Worm (Caenorhabditis elegans): ENCODE measurements around the gene ZK512.4.

DNA sequence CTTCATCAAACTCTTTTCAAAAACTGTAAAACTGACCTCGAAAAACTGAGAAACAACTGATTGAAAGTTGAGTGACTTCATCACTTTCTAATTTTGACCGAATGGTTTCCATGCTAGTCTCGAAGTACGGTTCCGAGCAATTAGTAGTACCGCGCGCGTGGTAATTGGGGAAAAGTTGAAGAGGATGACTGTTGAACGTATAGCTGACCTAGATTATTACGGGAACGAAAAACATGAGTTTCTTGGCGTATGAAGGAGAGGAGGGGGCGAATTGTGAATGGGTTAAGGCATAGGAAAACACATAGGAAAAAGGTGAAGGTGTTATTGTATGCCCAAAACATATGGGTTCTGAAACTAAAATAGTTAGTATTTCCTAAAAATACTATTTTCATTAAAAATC lies 16.4 kb downstream of the ZK512.4 start, which contains the start of gene ptr-9:
- TF ChIP-seq unc-130 (tag; optimal IDR thresholded peaks at IDR 0.05) (no peak), elt-3 (tag; optimal IDR thresholded peaks at IDR 0.05) (no peak), pag-3 (tag; optimal IDR thresholded peaks at IDR 0.05; ENCODE audit: borderline replicate concordance, insufficient read depth) (no peak), ama-1 (optimal IDR thresholded peaks at IDR 0.05) (no peak), jun-1 (tag; optimal IDR thresholded peaks at IDR 0.05) (no peak), snpc-4 (tag; optimal IDR thresholded peaks at IDR 0.05) (no peak), xbp-1 (tag; optimal IDR thresholded peaks at IDR 0.05) (no peak), pax-3 (tag; optimal IDR thresholded peaks at IDR 0.05) (no peak), tbx-2 (tag; optimal IDR thresholded peaks at IDR 0.05) (no peak), mep-1 (tag; optimal IDR thresholded peaks at IDR 0.05) (no peak), mdl-1 (tag; optimal IDR thresholded peaks at IDR 0.05) (no peak), efl-1 (optimal IDR thresholded peaks at IDR 0.05) (no peak), efl-1 (GFP tag; optimal IDR thresholded peaks at IDR 0.05 in 1 of 2) (no peak), ztf-11 (tag; optimal IDR thresholded peaks at IDR 0.05) (no peak)
